Fruit fly (Drosophila melanogaster) whole organism, embryonic: Measurements from ENCODE around the gene Neto.
A peak's percentile ranks its signal among the peaks of the same experiment; 100 is the strongest.

Source experiments
- Adf1 ChIP-seq: fragments of 200-800 bp; sonication (Bioruptor generic); IDR thresholded peaks from 2 replicates; pipeline ENCODE4 v1.3.6; 2022; ENCODE audit warnings: missing biosample characterization, missing genetic modification characterization
- Atf6 ChIP-seq: fragments of 200-800 bp; sonication (Bioruptor generic); IDR thresholded peaks from 2 replicates; pipeline ENCODE4 v1.3.6; 2022; ENCODE audit warnings: missing biosample characterization, missing genetic modification characterization
- B-H2 ChIP-seq: fragments of 200-800 bp; sonication (Bioruptor generic); optimal IDR thresholded peaks from 2 replicates; lab custom pipeline; 2018; ENCODE audit warnings: missing biosample characterization, mild to moderate bottlenecking, missing genetic modification characterization
- Bgb ChIP-seq: fragments of 200-800 bp; sonication (Bioruptor generic); IDR thresholded peaks from 2 replicates; pipeline ENCODE4 v1.3.6; 2022; ENCODE audit warnings: missing biosample characterization, missing genetic modification characterization; ENCODE audit not compliant: partially characterized antibody
- CG10543 ChIP-seq: fragments of 200-800 bp; sonication (Bioruptor generic); optimal IDR thresholded peaks from 3 replicates; lab custom pipeline; 2017; ENCODE audit warnings: missing biosample characterization, mild to moderate bottlenecking, missing genetic modification characterization, moderate library complexity
- CG10654 ChIP-seq: fragments of 200-800 bp; sonication (Bioruptor generic); optimal IDR thresholded peaks from 2 replicates; lab custom pipeline; 2016; ENCODE audit warnings: missing biosample characterization, missing genetic modification characterization
- CG12236 ChIP-seq: fragments of 200-800 bp; sonication (Bioruptor generic); optimal IDR thresholded peaks from 2 replicates; lab custom pipeline; 2016; ENCODE audit warnings: missing biosample characterization, missing genetic modification characterization
- CG12769 ChIP-seq: fragments of 200-800 bp; sonication (Bioruptor generic); optimal IDR thresholded peaks from 2 replicates; lab custom pipeline; 2019; ENCODE audit warnings: missing biosample characterization, mild to moderate bottlenecking, missing genetic modification characterization, moderate library complexity
- CG13287 ChIP-seq: fragments of 200-800 bp; sonication (Bioruptor generic); IDR thresholded peaks from 2 replicates; pipeline ENCODE4 v1.3.6; 2022; ENCODE audit warnings: missing biosample characterization, missing genetic modification characterization; ENCODE audit not compliant: partially characterized antibody
- CG13894 ChIP-seq: fragments of 200-800 bp; sonication (Bioruptor generic); optimal IDR thresholded peaks from 3 replicates; lab custom pipeline; 2018; ENCODE audit warnings: missing biosample characterization, mild to moderate bottlenecking, missing genetic modification characterization, moderate library complexity
- CG14860 ChIP-seq: fragments of 200-800 bp; sonication (Bioruptor generic); IDR thresholded peaks from 3 replicates; pipeline ENCODE4 v1.3.6; 2022; ENCODE audit warnings: missing biosample characterization, missing genetic modification characterization; ENCODE audit not compliant: partially characterized antibody
- CG31224 ChIP-seq: fragments of 200-800 bp; sonication (Bioruptor generic); IDR thresholded peaks from 2 replicates; pipeline ENCODE4 v1.3.6; 2022; ENCODE audit warnings: missing biosample characterization, missing genetic modification characterization
- CG32532 ChIP-seq: fragments of 200-800 bp; sonication (Bioruptor generic); IDR thresholded peaks from 2 replicates; pipeline ENCODE4 v1.3.6; 2022; ENCODE audit warnings: missing biosample characterization, missing genetic modification characterization
- CG34376 ChIP-seq: fragments of 200-800 bp; sonication (Bioruptor generic); optimal IDR thresholded peaks from 2 replicates; lab custom pipeline; 2018; ENCODE audit warnings: missing biosample characterization, mild to moderate bottlenecking, missing genetic modification characterization
- CG6175 ChIP-seq: fragments of 200-800 bp; sonication (Bioruptor generic); IDR thresholded peaks from 3 replicates; pipeline ENCODE4 v1.3.6; 2022; ENCODE audit warnings: missing biosample characterization, missing genetic modification characterization
- CG6854 ChIP-seq: fragments of 200-800 bp; sonication (Bioruptor generic); optimal IDR thresholded peaks from 3 replicates; lab custom pipeline; 2017; ENCODE audit warnings: missing biosample characterization, mild to moderate bottlenecking, missing genetic modification characterization
- CG7357 ChIP-seq: fragments of 200-800 bp; sonication (Bioruptor generic); IDR thresholded peaks from 3 replicates; pipeline ENCODE4 v1.3.6; 2022; ENCODE audit warnings: missing biosample characterization, missing genetic modification characterization
- CG7372 ChIP-seq: fragments of 200-800 bp; sonication (Bioruptor generic); IDR thresholded peaks from 2 replicates; pipeline ENCODE4 v1.3.6; 2022; ENCODE audit warnings: missing biosample characterization, missing genetic modification characterization
- CG8290 ChIP-seq, 3 experiments: fragments of 200-800 bp; sonication (Bioruptor generic); optimal IDR thresholded peaks; 2 replicates each; lab custom pipeline; 2016 to 2019; ENCODE audit warnings: missing biosample characterization in 3 of 3, missing genetic modification characterization in 3 of 3, mild to moderate bottlenecking in 2 of 3, moderate library complexity in 1 of 3
- CTCF ChIP-seq: fragments of 200-800 bp; sonication (Bioruptor generic); optimal IDR thresholded peaks from 2 replicates; lab custom pipeline; 2017; ENCODE audit warnings: missing biosample characterization, mild to moderate bottlenecking, missing genetic modification characterization, moderate library complexity
- D19B ChIP-seq: fragments of 200-800 bp; sonication (Bioruptor generic); optimal IDR thresholded peaks from 2 replicates; lab custom pipeline; 2017; ENCODE audit warnings: missing biosample characterization, mild to moderate bottlenecking, missing genetic modification characterization
- Dad ChIP-seq: fragments of 200-800 bp; sonication (Bioruptor generic); optimal IDR thresholded peaks from 3 replicates; lab custom pipeline; 2016; ENCODE audit warnings: missing biosample characterization, missing genetic modification characterization
- Deaf1 ChIP-seq: fragments of 200-800 bp; optimal IDR thresholded peaks from 3 replicates; lab custom pipeline; 2019; ENCODE audit warnings: missing biosample characterization, mild to moderate bottlenecking, missing genetic modification characterization, moderate library complexity
- Doc2 ChIP-seq: fragments of 200-800 bp; sonication (Bioruptor generic); IDR thresholded peaks from 2 replicates; pipeline ENCODE4 v1.3.6; 2022; ENCODE audit warnings: missing biosample characterization, missing genetic modification characterization
- Drgx ChIP-seq: fragments of 200-800 bp; sonication (Bioruptor generic); IDR thresholded peaks from 2 replicates; pipeline ENCODE4 v1.3.6; 2022; ENCODE audit warnings: missing biosample characterization, missing genetic modification characterization
- Hand ChIP-seq: fragments of 200-800 bp; sonication (Bioruptor generic); optimal IDR thresholded peaks from 2 replicates; lab custom pipeline; 2017; ENCODE audit warnings: mild to moderate bottlenecking, missing biosample characterization, missing genetic modification reagents, missing genetic modification characterization
- Jarid2 ChIP-seq: fragments of 200-800 bp; sonication (Bioruptor generic); optimal IDR thresholded peaks from 3 replicates; lab custom pipeline; 2017; ENCODE audit warnings: mild to moderate bottlenecking, missing biosample characterization, missing genetic modification reagents, missing genetic modification characterization
- MBD-R2 ChIP-seq: fragments of 200-800 bp; sonication (Bioruptor generic); IDR thresholded peaks from 2 replicates; pipeline ENCODE4 v1.3.6; 2022; ENCODE audit warnings: missing biosample characterization, missing genetic modification characterization
- Med ChIP-seq: fragments of 200-800 bp; sonication (Bioruptor generic); peaks from one replicate; lab custom pipeline; 2016; ENCODE audit warnings: missing biosample characterization, missing genetic modification characterization, mild to moderate bottlenecking, inconsistent platforms, moderate library complexity
- Pdp1 ChIP-seq, 2 experiments: fragments of 200-800 bp; sonication (Bioruptor generic); optimal IDR thresholded peaks; 3 replicates each; lab custom pipeline; 2016; ENCODE audit warnings: missing biosample characterization in 2 of 2, missing genetic modification characterization in 2 of 2, mild to moderate bottlenecking in 1 of 2, moderate library complexity in 1 of 2
- Rfx ChIP-seq: fragments of 200-800 bp; sonication (Bioruptor generic); IDR thresholded peaks from 2 replicates; pipeline ENCODE4 v1.3.6; 2022; ENCODE audit warnings: missing biosample characterization, missing genetic modification characterization
- Sry-β ChIP-seq: fragments of 200-800 bp; sonication (Bioruptor generic); optimal IDR thresholded peaks from 2 replicates; lab custom pipeline; 2018; ENCODE audit warnings: missing biosample characterization, mild to moderate bottlenecking, missing genetic modification characterization, moderate library complexity
- abd-A ChIP-seq: fragments of 200-800 bp; sonication (Bioruptor generic); optimal IDR thresholded peaks from 3 replicates; lab custom pipeline; 2019; ENCODE audit warnings: missing biosample characterization, mild to moderate bottlenecking, missing genetic modification characterization, moderate library complexity
- amos ChIP-seq: fragments of 200-800 bp; sonication (Bioruptor generic); IDR thresholded peaks from 2 replicates; pipeline ENCODE4 v1.3.6; 2022; ENCODE audit warnings: missing biosample characterization, missing genetic modification characterization; ENCODE audit not compliant: partially characterized antibody
- chinmo ChIP-seq: fragments of 200-800 bp; sonication (Bioruptor generic); IDR thresholded peaks from 4 replicates; pipeline ENCODE4 v1.3.6; 2022; ENCODE audit warnings: missing biosample characterization, missing genetic modification characterization; ENCODE audit not compliant: partially characterized antibody
- ci ChIP-seq: fragments of 200-800 bp; sonication (Bioruptor generic); IDR thresholded peaks from 3 replicates; pipeline ENCODE4 v1.3.6; 2022; ENCODE audit warnings: missing biosample characterization, missing genetic modification characterization
- crol ChIP-seq: fragments of 200-800 bp; sonication (Bioruptor generic); IDR thresholded peaks from 2 replicates; pipeline ENCODE4 v1.3.6; 2022; ENCODE audit warnings: missing biosample characterization, missing genetic modification characterization
- exex ChIP-seq: fragments of 200-800 bp; sonication (Bioruptor generic); optimal IDR thresholded peaks from 4 replicates; lab custom pipeline; 2018; ENCODE audit warnings: missing biosample characterization, mild to moderate bottlenecking, missing genetic modification characterization, moderate library complexity
- inv ChIP-seq: fragments of 200-800 bp; sonication (Bioruptor generic); IDR thresholded peaks from 2 replicates; pipeline ENCODE4 v1.3.6; 2022; ENCODE audit warnings: missing biosample characterization, missing genetic modification characterization; ENCODE audit not compliant: partially characterized antibody
- kah ChIP-seq: fragments of 200-800 bp; sonication (Bioruptor generic); optimal IDR thresholded peaks from 2 replicates; lab custom pipeline; 2018; ENCODE audit warnings: missing biosample characterization, mild to moderate bottlenecking, missing genetic modification characterization
- klu ChIP-seq: fragments of 200-800 bp; sonication (Bioruptor generic); IDR thresholded peaks from 2 replicates; pipeline ENCODE4 v1.3.6; 2022; ENCODE audit warnings: missing biosample characterization, missing genetic modification characterization
- onecut ChIP-seq: fragments of 200-800 bp; sonication (Bioruptor generic); IDR thresholded peaks from 2 replicates; pipeline ENCODE4 v1.3.6; 2022; ENCODE audit warnings: missing biosample characterization, missing genetic modification characterization
- prd ChIP-seq, 3 experiments: fragments of >200 bp in 2 of 3; fragments of 200-800 bp in 1 of 3; sonication (Bioruptor generic) in 1 of 3; optimal IDR thresholded peaks in 2 of 3; IDR thresholded peaks in 1 of 3; 2 replicates in 2 of 3; 3 replicates in 1 of 3; pipeline versions ENCODE4 v1.3.6 to Lab custom; 2017 to 2022; ENCODE audit warnings: missing biosample characterization in 1 of 3, missing genetic modification characterization in 1 of 3
- rib ChIP-seq: fragments of 200-800 bp; sonication (Bioruptor generic); IDR thresholded peaks from 2 replicates; pipeline ENCODE4 v1.3.6; 2022; ENCODE audit warnings: missing biosample characterization, missing genetic modification characterization
- sd ChIP-seq: fragments of 200-800 bp; sonication (Bioruptor generic); optimal IDR thresholded peaks from 3 replicates; lab custom pipeline; 2018; ENCODE audit warnings: missing biosample characterization, mild to moderate bottlenecking, missing genetic modification characterization, moderate library complexity
- sima ChIP-seq: fragments of 200-800 bp; sonication (Bioruptor generic); optimal IDR thresholded peaks from 2 replicates; lab custom pipeline; 2016; ENCODE audit warnings: missing biosample characterization, missing genetic modification characterization
- vfl ChIP-seq: fragments of 200-800 bp; sonication (Bioruptor generic); optimal IDR thresholded peaks from 2 replicates; lab custom pipeline; 2016; ENCODE audit warnings: missing biosample characterization, missing genetic modification characterization
- z ChIP-seq: fragments of 200-800 bp; sonication (Bioruptor generic); IDR thresholded peaks from 3 replicates; pipeline ENCODE4 v1.3.6; 2022; ENCODE audit warnings: missing biosample characterization, missing genetic modification characterization

Neto gene

dm6 chrX:13445695-13446094 lies at the start of gene Neto:
Neto (plus strand) TSS chrX:13445903.
- TF ChIP-seq CG6175 (GFP tag; lab: Robert Waterston, UW) (peak; percentile 74; the same call in 2 of the 3 replicates), CG14860 (GFP tag; lab: Robert Waterston, UW) (no peak), inv (GFP tag; lab: Robert Waterston, UW) (0 out of 2 replicates have a peak, but pooled peaks have one; percentile 11), exex (tag; lab: Kevin White, UChicago) (no peak), Hand (GFP tag; lab: Kevin White, UChicago) (no peak), Med (GFP tag; lab: Kevin White, UChicago) (peak; percentile 64), CG12236 (GFP tag; lab: Kevin White, UChicago) (no peak), CG10654 (no peak), CG7372 (GFP tag; lab: Robert Waterston, UW) (0 out of 2 replicates have a peak, but pooled peaks have one; percentile 33), CG6854 (no peak), Dad (GFP tag; lab: Kevin White, UChicago) (no peak), z (peak; percentile 84), Jarid2 (GFP tag; lab: Kevin White, UChicago) (peak; percentile 26), sima (no peak), Sry-β (GFP tag; lab: Kevin White, UChicago) (peak; percentile 45), Pdp1 (GFP tag; optimal IDR thresholded peaks at IDR 0.05; lab: Kevin White, UChicago) (peak in 1 of 2 experiments; percentile 53), CG7357 (GFP tag; lab: Robert Waterston, UW) (no peak), Deaf1 (tag; lab: Kevin White, UChicago) (peak; percentile 74), sd (peak; percentile 15), Bgb (GFP tag; lab: Robert Waterston, UW) (peak; percentile 18; the same call in 1 of the 2 replicates)
- TF ChIP-seq, all 482 proteins: peak for 11

dm6 chrX:13395988-13396377 lies 49.7 kb upstream of the Neto start:
- TF ChIP-seq Rfx, result peak; percentile 5; the same call in 1 of the 2 replicates
- peak; percentile 28; the same call in 1 of the 2 replicates for TF ChIP-seq MBD-R2 (GFP tag; lab: Robert Waterston, UW)
- TF ChIP-seq ci (GFP tag; lab: Robert Waterston, UW), result 0 out of 3 replicates have a peak, but pooled peaks have one; percentile 47
- TF ChIP-seq B-H2 (GFP tag; lab: Kevin White, UChicago), result peak; percentile 49
- TF ChIP-seq crol (GFP tag; lab: Robert Waterston, UW), result peak; percentile 99
- peak; percentile 29; the same call in 1 of the 2 replicates for TF ChIP-seq Drgx
- peak; percentile 86 for TF ChIP-seq CG10543 (GFP tag; lab: Kevin White, UChicago)
- TF ChIP-seq Doc2, result no peak
- TF ChIP-seq klu, result peak; percentile 60; the same call in 1 of the 2 replicates
- peak; percentile 35 for TF ChIP-seq abd-A
- peak; percentile 23 for TF ChIP-seq sd
- TF ChIP-seq CG31224 (GFP tag; lab: Robert Waterston, UW), result no peak
- peak; percentile 30; the same call in 1 of the 2 replicates for TF ChIP-seq amos (GFP tag; lab: Robert Waterston, UW)
- peak; percentile 92 for TF ChIP-seq rib (GFP tag; lab: Robert Waterston, UW)
- peak; percentile 97 for TF ChIP-seq chinmo (GFP tag; lab: Robert Waterston, UW)
- peak; percentile 76 for TF ChIP-seq Adf1 (GFP tag; lab: Robert Waterston, UW)
- peak; percentile 58 for TF ChIP-seq CG13894 (tag; lab: Kevin White, UChicago)
- no peak for TF ChIP-seq kah (GFP tag; lab: Kevin White, UChicago)
- no peak for TF ChIP-seq vfl (GFP tag; lab: Kevin White, UChicago)
- peak; percentile 39 for TF ChIP-seq CG34376 (GFP tag; lab: Kevin White, UChicago)
- peak; percentile 56 for TF ChIP-seq onecut (GFP tag; lab: Robert Waterston, UW)
- TF ChIP-seq CG32532 (GFP tag; lab: Robert Waterston, UW), result 0 out of 2 replicates have a peak, but pooled peaks have one; percentile 6
- peak; percentile 13; the same call in 1 of the 2 replicates for TF ChIP-seq CG13287 (GFP tag; lab: Robert Waterston, UW)
- no peak for TF ChIP-seq prd (optimal IDR thresholded peaks at IDR 0.05; lab: Kevin White, UChicago)
- TF ChIP-seq prd (GFP tag; IDR thresholded peaks at IDR 0.05; lab: Robert Waterston, UW), result no peak
- no peak for TF ChIP-seq CG8290 (GFP tag; optimal IDR thresholded peaks at IDR 0.05; lab: Kevin White, UChicago)
- TF ChIP-seq CG8290 (tag; optimal IDR thresholded peaks at IDR 0.05; lab: Kevin White, UChicago), result peak in 1 of 2 experiments; percentile 50
- TF ChIP-seq D19B, result no peak
- peak; percentile 72 for TF ChIP-seq CG12769 (tag; lab: Kevin White, UChicago)
- peak; percentile 85 for TF ChIP-seq CG6175 (GFP tag; lab: Robert Waterston, UW)
- no peak for TF ChIP-seq CTCF (GFP tag; lab: Kevin White, UChicago)
- TF ChIP-seq Atf6 (GFP tag; lab: Robert Waterston, UW), result no peak
